Fruit fly (Drosophila melanogaster): Measurements from ENCODE around the gene vig2.

dm6 chr3R:25094639-25095038, 28.5 kb upstream of the vig2 start, which contains the start of gene fd96Cb:
- TF ChIP-seq h (optimal IDR thresholded peaks at IDR 0.05): no peak
- TF ChIP-seq psq (optimal IDR thresholded peaks at IDR 0.05): no peak
